Worm (Caenorhabditis elegans) whole organism, L1 larva: ENCODE measurements around the gene R102.2.

ENCODE experiments used
- F16B12.6 ChIP-seq: fragments of 150-350 bp; optimal IDR thresholded peaks from 2 replicates; lab custom pipeline; 2014; ENCODE audit warnings: missing biosample characterization, missing genetic modification characterization
- alr-1 ChIP-seq: fragments of 200-800 bp; sonication (Bioruptor generic); optimal IDR thresholded peaks from 2 replicates; lab custom pipeline; 2018; ENCODE audit warnings: borderline replicate concordance, mild to moderate bottlenecking, missing genetic modification characterization, missing compliant biosample characterization
- ama-1 ChIP-seq: fragments of 150-350 bp; optimal IDR thresholded peaks from 2 replicates; lab custom pipeline; 2014
- ceh-88 ChIP-seq: fragments of 200-800 bp; sonication (Bioruptor generic); IDR thresholded peaks from 2 replicates; pipeline ENCODE4 v1.3.6; 2022; ENCODE audit warnings: missing genetic modification characterization, missing compliant biosample characterization
- ceh-90 ChIP-seq: sonication (generic microtip); optimal IDR thresholded peaks from 2 replicates; lab custom pipeline; 2016; ENCODE audit warnings: missing genetic modification characterization, missing compliant biosample characterization
- dpl-1 ChIP-seq, 3 experiments: fragments of 150-350 bp in 2 of 3; sonication (generic microtip) in 1 of 3; optimal IDR thresholded peaks; 2 replicates each; lab custom pipeline; 2014 to 2017; ENCODE audit warnings: missing biosample characterization in 3 of 3, missing genetic modification characterization in 3 of 3, missing genetic modification reagents in 3 of 3
- egl-27 ChIP-seq, 2 experiments: fragments of 150-350 bp in 1 of 2; sonication (generic microtip); optimal IDR thresholded peaks; 3 replicates each; lab custom pipeline; 2017 to 2018; ENCODE audit warnings: missing biosample characterization in 2 of 2, missing genetic modification characterization in 2 of 2, missing genetic modification reagents in 2 of 2
- elt-2 ChIP-seq: sonication (generic microtip); optimal IDR thresholded peaks from 2 replicates; lab custom pipeline; 2016; ENCODE audit warnings: missing genetic modification characterization, mild to moderate bottlenecking, inconsistent platforms, missing compliant biosample characterization, missing genetic modification reagents
- elt-3 ChIP-seq, 6 experiments: fragments of 150-350 bp in 1 of 6; sonication (generic microtip); optimal IDR thresholded peaks; 2 replicates each; lab custom pipeline; 2017 to 2018; ENCODE audit warnings: missing biosample characterization in 6 of 6, missing genetic modification characterization in 6 of 6, inconsistent platforms in 1 of 6
- ets-5 ChIP-seq: fragments of 200-800 bp; sonication (Bioruptor generic); IDR thresholded peaks from 2 replicates; pipeline ENCODE4 v1.3.6; 2022; ENCODE audit warnings: missing genetic modification characterization, missing compliant biosample characterization
- fkh-10 ChIP-seq: sonication (generic microtip); optimal IDR thresholded peaks from 2 replicates; lab custom pipeline; 2017; ENCODE audit warnings: missing biosample characterization, missing genetic modification reagents, missing genetic modification characterization
- fos-1 ChIP-seq: fragments of 150-350 bp; optimal IDR thresholded peaks from 2 replicates; lab custom pipeline; 2014; ENCODE audit warnings: missing biosample characterization, missing genetic modification characterization
- grh-1 ChIP-seq: fragments of 200-800 bp; sonication (Bioruptor generic); IDR thresholded peaks from 2 replicates; pipeline ENCODE4 v1.3.6; 2022; ENCODE audit warnings: missing genetic modification reagents, missing genetic modification characterization, missing compliant biosample characterization
- hlh-17 ChIP-seq: fragments of 200-800 bp; sonication (Bioruptor generic); optimal IDR thresholded peaks from 2 replicates; lab custom pipeline; 2018; ENCODE audit warnings: missing genetic modification characterization, mild to moderate bottlenecking, missing compliant biosample characterization, moderate library complexity, borderline replicate concordance
- irx-1 ChIP-seq: sonication (generic microtip); optimal IDR thresholded peaks from 2 replicates; lab custom pipeline; 2016; ENCODE audit warnings: missing genetic modification characterization, missing compliant biosample characterization
- isw-1 ChIP-seq: fragments of 200-800 bp; sonication (Bioruptor generic); IDR thresholded peaks from 2 replicates; pipeline ENCODE4 v1.3.6; 2022; ENCODE audit warnings: missing genetic modification characterization, missing compliant biosample characterization
- lin-13 ChIP-seq: fragments of 150-350 bp; optimal IDR thresholded peaks from 2 replicates; lab custom pipeline; 2014; ENCODE audit warnings: missing biosample characterization, missing genetic modification reagents, missing genetic modification characterization
- lin-14 ChIP-seq: fragments of 200-800 bp; sonication (Bioruptor generic); optimal IDR thresholded peaks from 2 replicates; lab custom pipeline; 2018; ENCODE audit warnings: mild to moderate bottlenecking, missing genetic modification characterization, moderate library complexity, missing compliant biosample characterization
- lin-39 ChIP-seq: fragments of 150-350 bp; optimal IDR thresholded peaks from 2 replicates; lab custom pipeline; 2014; ENCODE audit warnings: missing biosample characterization, missing genetic modification reagents, missing genetic modification characterization
- mdl-1 ChIP-seq, 2 experiments: fragments of 150-350 bp; optimal IDR thresholded peaks; 2 replicates each; lab custom pipeline; 2014 to 2017; ENCODE audit warnings: missing biosample characterization in 2 of 2, missing genetic modification characterization in 2 of 2, inconsistent platforms in 1 of 2
- mef-2 ChIP-seq: fragments of 150-350 bp; optimal IDR thresholded peaks from 2 replicates; lab custom pipeline; 2014; ENCODE audit warnings: missing biosample characterization, missing genetic modification characterization
- nhr-11 ChIP-seq: fragments of 150-350 bp; optimal IDR thresholded peaks from 2 replicates; lab custom pipeline; 2014; ENCODE audit warnings: missing biosample characterization, missing genetic modification characterization
- nhr-19 ChIP-seq: fragments of 200-800 bp; sonication (Bioruptor generic); conservative IDR thresholded peaks from 2 replicates; pipeline ENCODE4 v1.3.6; 2022; ENCODE audit warnings: missing genetic modification characterization, missing compliant biosample characterization
- nhr-237 ChIP-seq: fragments of 150-350 bp; optimal IDR thresholded peaks from 2 replicates; lab custom pipeline; 2014; ENCODE audit warnings: missing biosample characterization, missing genetic modification characterization
- nhr-28 ChIP-seq: fragments of 150-350 bp; optimal IDR thresholded peaks from 2 replicates; lab custom pipeline; 2014; ENCODE audit warnings: missing biosample characterization, missing genetic modification characterization
- nhr-71 ChIP-seq: sonication (generic microtip); optimal IDR thresholded peaks from 2 replicates; lab custom pipeline; 2016; ENCODE audit warnings: mild to moderate bottlenecking, missing genetic modification characterization, moderate library complexity, missing compliant biosample characterization
- pag-3 ChIP-seq: sonication (generic microtip); optimal IDR thresholded peaks from 2 replicates; lab custom pipeline; 2017; ENCODE audit warnings: missing genetic modification characterization, mild to moderate bottlenecking, missing compliant biosample characterization, antibody characterized with exemption, borderline replicate concordance; ENCODE audit not compliant: insufficient read depth
- pax-3 ChIP-seq: fragments of 200-800 bp; sonication (Bioruptor generic); optimal IDR thresholded peaks from 2 replicates; lab custom pipeline; 2018; ENCODE audit warnings: mild to moderate bottlenecking, missing genetic modification characterization, moderate library complexity, missing compliant biosample characterization
- snu-23 ChIP-seq: sonication (generic microtip); optimal IDR thresholded peaks from 2 replicates; lab custom pipeline; 2016; ENCODE audit warnings: missing genetic modification characterization, missing compliant biosample characterization
- sox-4 ChIP-seq: sonication (generic microtip); optimal IDR thresholded peaks from 2 replicates; lab custom pipeline; 2016; ENCODE audit warnings: missing genetic modification characterization, missing compliant biosample characterization
- sup-37 ChIP-seq: fragments of 200-800 bp; sonication (Bioruptor generic); optimal IDR thresholded peaks from 2 replicates; lab custom pipeline; 2018; ENCODE audit warnings: mild to moderate bottlenecking, missing genetic modification characterization, missing compliant biosample characterization
- swsn-7 ChIP-seq: sonication (generic microtip); optimal IDR thresholded peaks from 2 replicates; lab custom pipeline; 2016; ENCODE audit warnings: missing genetic modification characterization, missing compliant biosample characterization
- tbx-2 ChIP-seq: sonication (generic microtip); optimal IDR thresholded peaks from 2 replicates; lab custom pipeline; 2016; ENCODE audit warnings: missing genetic modification characterization, missing compliant biosample characterization
- tlp-1 ChIP-seq: fragments of 150-350 bp; optimal IDR thresholded peaks from 2 replicates; lab custom pipeline; 2014; ENCODE audit warnings: missing biosample characterization, missing genetic modification characterization
- unc-130 ChIP-seq: fragments of 150-350 bp; optimal IDR thresholded peaks from 2 replicates; lab custom pipeline; 2017; ENCODE audit warnings: missing biosample characterization, missing genetic modification characterization, inconsistent platforms
- unc-30 ChIP-seq: sonication (generic microtip); optimal IDR thresholded peaks from 2 replicates; lab custom pipeline; 2017; ENCODE audit warnings: missing biosample characterization, missing genetic modification characterization
- unc-98 ChIP-seq: fragments of 200-800 bp; sonication (Bioruptor generic); IDR thresholded peaks from 2 replicates; pipeline ENCODE4 v1.3.6; 2022; ENCODE audit warnings: missing genetic modification characterization, missing compliant biosample characterization
- xbp-1 ChIP-seq: sonication (generic microtip); optimal IDR thresholded peaks from 2 replicates; lab custom pipeline; 2016; ENCODE audit warnings: missing genetic modification characterization, missing compliant biosample characterization
- zag-1 ChIP-seq: fragments of 150-350 bp; optimal IDR thresholded peaks from 2 replicates; lab custom pipeline; 2014; ENCODE audit warnings: missing biosample characterization, missing genetic modification characterization
- zip-4 ChIP-seq: fragments of 200-800 bp; sonication (Bioruptor generic); optimal IDR thresholded peaks from 2 replicates; lab custom pipeline; 2018; ENCODE audit warnings: mild to moderate bottlenecking, missing genetic modification characterization, moderate library complexity, missing compliant biosample characterization
- ztf-11 ChIP-seq, 2 experiments: sonication (generic microtip); optimal IDR thresholded peaks; 2 replicates each; lab custom pipeline; 2016 to 2017; ENCODE audit warnings: missing genetic modification characterization in 2 of 2, missing biosample characterization in 1 of 2, missing compliant biosample characterization in 1 of 2

Gene R102.2

DNA sequence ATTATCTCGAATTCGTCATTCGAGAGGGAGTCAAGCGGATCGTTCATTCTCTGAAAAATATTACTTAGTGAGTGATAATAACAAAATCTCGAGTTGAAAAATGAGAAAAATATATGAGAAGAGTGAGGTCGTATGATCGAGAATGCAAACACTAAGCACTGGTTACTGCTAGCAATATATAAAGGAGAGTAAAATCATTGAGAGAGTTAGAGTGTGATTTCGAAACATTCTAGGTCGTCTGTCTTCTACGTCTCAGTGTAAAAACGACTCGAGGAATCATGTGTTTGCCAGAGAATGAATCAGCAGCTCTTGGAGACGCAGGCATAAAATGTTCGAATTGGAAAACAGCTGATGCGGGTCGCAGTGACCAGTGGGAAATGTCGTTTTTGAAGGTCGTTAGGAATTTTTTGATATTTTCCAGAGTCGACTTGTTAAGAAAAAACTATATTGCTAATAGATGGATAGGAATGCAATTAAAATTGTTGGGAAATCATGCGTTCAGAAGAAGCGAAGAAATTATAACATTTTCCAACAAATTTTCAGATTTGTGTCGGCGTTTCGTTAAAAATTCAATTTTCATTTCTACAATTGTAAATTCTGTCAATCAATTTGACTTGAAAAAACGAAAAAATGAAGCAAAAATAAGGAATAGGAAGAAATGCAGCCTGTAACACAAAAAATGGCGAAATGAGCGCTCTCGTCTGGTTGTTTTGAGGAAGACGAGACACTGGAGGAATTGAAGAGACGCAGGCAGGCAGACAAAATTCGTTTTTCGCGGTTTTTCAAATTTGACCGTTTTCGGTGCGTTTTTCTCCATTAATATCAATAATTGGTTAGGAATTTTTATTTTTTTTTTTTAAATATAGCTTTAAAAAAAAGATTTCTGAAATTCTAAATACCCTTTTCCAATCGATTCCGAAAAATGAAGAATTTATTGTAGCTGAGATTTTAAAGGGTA lies 9.9 kb downstream of the R102.2 start, which contains the start of gene allo-1 (continued):
- peak in 1 of 2 experiments; percentile 83 for TF ChIP-seq mdl-1 (tag; optimal IDR thresholded peaks at IDR 0.05; lab: Kevin White, UChicago)
- no peak for TF ChIP-seq sup-37 (GFP tag; lab: Kevin White, UChicago)
- TF ChIP-seq snu-23 (GFP tag; lab: Kevin White, UChicago) = peak; percentile 75
- TF ChIP-seq pag-3 (tag; lab: Kevin White, UChicago) = peak; percentile 48
- TF ChIP-seq unc-30 (tag; lab: Kevin White, UChicago) = no peak
- TF ChIP-seq ceh-90 = no peak
- TF ChIP-seq elt-3 (tag; optimal IDR thresholded peaks at IDR 0.05; lab: Kevin White, UChicago) = peak in 2 of 6 experiments; percentile 46 to 77
- TF ChIP-seq zag-1 = no peak
- peak in 1 of 2 experiments; percentile 52 for TF ChIP-seq egl-27 (tag; optimal IDR thresholded peaks at IDR 0.05; lab: Kevin White, UChicago)
- TF ChIP-seq tlp-1 = no peak
- peak; percentile 86 for TF ChIP-seq unc-130 (tag; lab: Kevin White, UChicago)
- TF ChIP-seq isw-1 (GFP tag; lab: Robert Waterston, UW) = peak; percentile 7; the same call in 1 of the 2 replicates
- peak; percentile 46 for TF ChIP-seq xbp-1 (tag; lab: Kevin White, UChicago)
- peak; percentile 84 for TF ChIP-seq fos-1 (tag; lab: Kevin White, UChicago)
- peak; percentile 87 for TF ChIP-seq nhr-71 (tag; lab: Kevin White, UChicago)
- TF ChIP-seq nhr-237 (tag; lab: Kevin White, UChicago) = no peak
- no peak for TF ChIP-seq nhr-28 (tag; lab: Kevin White, UChicago)
- 0 out of 2 replicates have a peak, but pooled peaks have one; percentile 32 for TF ChIP-seq unc-98
- TF ChIP-seq lin-14 (GFP tag; lab: Kevin White, UChicago) = peak; percentile 97
- peak; percentile 33 for TF ChIP-seq tbx-2 (tag; lab: Kevin White, UChicago)
- TF ChIP-seq elt-2 = peak; percentile 32
- no peak for TF ChIP-seq hlh-17
- TF ChIP-seq dpl-1 (GFP tag; optimal IDR thresholded peaks at IDR 0.05; lab: Kevin White, UChicago) = peak; percentile 82 to 88 (median 85)
- TF ChIP-seq ceh-88 (GFP tag; lab: Robert Waterston, UW) = no peak
- no peak for TF ChIP-seq F16B12.6 (tag; lab: Kevin White, UChicago)
- TF ChIP-seq pax-3 (tag; lab: Kevin White, UChicago) = peak; percentile 29
- TF ChIP-seq alr-1 (tag; lab: Kevin White, UChicago) = no peak
- no peak for TF ChIP-seq sox-4 (tag; lab: Kevin White, UChicago)
- peak; percentile 44 for TF ChIP-seq swsn-7
- no peak for TF ChIP-seq lin-39 (tag; lab: Kevin White, UChicago)
- no peak for TF ChIP-seq mef-2 (tag; lab: Kevin White, UChicago)
- peak; percentile 2 for TF ChIP-seq zip-4 (GFP tag; lab: Kevin White, UChicago)
- peak; percentile 70 for TF ChIP-seq nhr-19 (GFP tag; lab: Robert Waterston, UW)
- no peak for TF ChIP-seq ztf-11 (tag; optimal IDR thresholded peaks at IDR 0.05; lab: Kevin White, UChicago)
- peak; percentile 53 for TF ChIP-seq lin-13 (GFP tag; lab: Kevin White, UChicago)
- TF ChIP-seq fkh-10 (GFP tag; lab: Kevin White, UChicago) = no peak
- TF ChIP-seq nhr-11 (tag; lab: Kevin White, UChicago) = peak; percentile 67
- peak; percentile 22 for TF ChIP-seq irx-1 (tag; lab: Kevin White, UChicago)
- TF ChIP-seq grh-1 (GFP tag; lab: Robert Waterston, UW) = peak; percentile 37
- no peak for TF ChIP-seq ama-1 (lab: Kevin White, UChicago)
- no peak for TF ChIP-seq ets-5 (GFP tag; lab: Robert Waterston, UW)
